Fruit fly (Drosophila melanogaster) whole organism, embryonic: ENCODE results near the gene IntS6.

Experiments used
- ATbp ChIP-seq: fragments of 200-800 bp; sonication (Bioruptor generic); optimal IDR thresholded peaks from 2 replicates; lab custom pipeline; 2017; ENCODE audit warnings: missing biosample characterization, mild to moderate bottlenecking, missing genetic modification characterization, missing genetic modification reagents
- Abd-B ChIP-seq: fragments of 200-800 bp; sonication (Bioruptor generic); optimal IDR thresholded peaks from 2 replicates; lab custom pipeline; 2018; ENCODE audit warnings: missing biosample characterization, mild to moderate bottlenecking, missing genetic modification characterization, moderate library complexity
- CG10267 ChIP-seq: fragments of 200-800 bp; sonication (Bioruptor generic); optimal IDR thresholded peaks from 2 replicates; lab custom pipeline; 2018; ENCODE audit warnings: missing biosample characterization, mild to moderate bottlenecking, missing genetic modification characterization, moderate library complexity
- CG10431 ChIP-seq: fragments of 200-800 bp; sonication (Bioruptor generic); optimal IDR thresholded peaks from 3 replicates; lab custom pipeline; 2018; ENCODE audit warnings: missing biosample characterization, mild to moderate bottlenecking, missing genetic modification characterization
- CG12219 ChIP-seq: fragments of 200-800 bp; sonication (Bioruptor generic); optimal IDR thresholded peaks from 3 replicates; lab custom pipeline; 2018; ENCODE audit warnings: missing biosample characterization, mild to moderate bottlenecking, missing genetic modification characterization
- CG13287 ChIP-seq: fragments of 200-800 bp; sonication (Bioruptor generic); IDR thresholded peaks from 2 replicates; pipeline ENCODE4 v1.3.6; 2022; ENCODE audit warnings: missing biosample characterization, missing genetic modification characterization; ENCODE audit not compliant: partially characterized antibody
- CG14860 ChIP-seq: fragments of 200-800 bp; sonication (Bioruptor generic); IDR thresholded peaks from 3 replicates; pipeline ENCODE4 v1.3.6; 2022; ENCODE audit warnings: missing biosample characterization, missing genetic modification characterization; ENCODE audit not compliant: partially characterized antibody
- CG1529 ChIP-seq: fragments of 200-800 bp; sonication (Bioruptor generic); optimal IDR thresholded peaks from 3 replicates; lab custom pipeline; 2018; ENCODE audit warnings: missing biosample characterization, missing genetic modification characterization
- CG1832 ChIP-seq: fragments of 200-800 bp; sonication (Bioruptor generic); optimal IDR thresholded peaks from 2 replicates; lab custom pipeline; 2017; ENCODE audit warnings: missing biosample characterization, mild to moderate bottlenecking, missing genetic modification characterization, inconsistent platforms
- CG2120 ChIP-seq: fragments of 200-800 bp; sonication (Bioruptor generic); optimal IDR thresholded peaks from 3 replicates; lab custom pipeline; 2016; ENCODE audit warnings: missing biosample characterization, missing genetic modification characterization
- CG2712 ChIP-seq: fragments of 200-800 bp; optimal IDR thresholded peaks from 3 replicates; lab custom pipeline; 2019; ENCODE audit warnings: missing biosample characterization, mild to moderate bottlenecking, missing genetic modification characterization, moderate library complexity
- CG3407 ChIP-seq: fragments of 200-800 bp; sonication (Bioruptor generic); optimal IDR thresholded peaks from 2 replicates; lab custom pipeline; 2018; ENCODE audit warnings: missing biosample characterization, mild to moderate bottlenecking, missing genetic modification characterization
- CG34376 ChIP-seq: fragments of 200-800 bp; sonication (Bioruptor generic); optimal IDR thresholded peaks from 2 replicates; lab custom pipeline; 2018; ENCODE audit warnings: missing biosample characterization, mild to moderate bottlenecking, missing genetic modification characterization
- CG3847 ChIP-seq: fragments of 200-800 bp; sonication (Bioruptor generic); IDR thresholded peaks from 2 replicates; pipeline ENCODE4 v1.3.6; 2022; ENCODE audit warnings: missing biosample characterization, missing genetic modification characterization
- CG7745 ChIP-seq: fragments of 200-800 bp; sonication (Bioruptor generic); optimal IDR thresholded peaks from 2 replicates; lab custom pipeline; 2018; ENCODE audit warnings: missing biosample characterization, mild to moderate bottlenecking, missing genetic modification characterization, moderate library complexity
- CG7839 ChIP-seq: fragments of 200-800 bp; sonication (Bioruptor generic); optimal IDR thresholded peaks from 3 replicates; lab custom pipeline; 2018; ENCODE audit warnings: missing biosample characterization, mild to moderate bottlenecking, missing genetic modification characterization, moderate library complexity
- CG8089 ChIP-seq: fragments of 200-800 bp; sonication (Bioruptor generic); optimal IDR thresholded peaks from 3 replicates; lab custom pipeline; 2016; ENCODE audit warnings: missing biosample characterization, missing genetic modification characterization
- CG8281 ChIP-seq: fragments of 200-800 bp; sonication (Bioruptor generic); optimal IDR thresholded peaks from 2 replicates; lab custom pipeline; 2018; ENCODE audit warnings: missing biosample characterization, mild to moderate bottlenecking, missing genetic modification characterization, moderate library complexity
- CG8944 ChIP-seq: fragments of 200-800 bp; sonication (Bioruptor generic); optimal IDR thresholded peaks from 3 replicates; lab custom pipeline; 2016; ENCODE audit warnings: missing biosample characterization, missing genetic modification characterization
- CG9876 ChIP-seq: fragments of 200-800 bp; sonication (Bioruptor generic); optimal IDR thresholded peaks from 2 replicates; lab custom pipeline; 2016; ENCODE audit warnings: missing biosample characterization, missing genetic modification characterization
- CrebB ChIP-seq: fragments of 200-800 bp; sonication (Bioruptor generic); optimal IDR thresholded peaks from 3 replicates; lab custom pipeline; 2018; ENCODE audit warnings: missing biosample characterization, mild to moderate bottlenecking, missing genetic modification characterization
- D19B ChIP-seq: fragments of 200-800 bp; sonication (Bioruptor generic); optimal IDR thresholded peaks from 2 replicates; lab custom pipeline; 2017; ENCODE audit warnings: missing biosample characterization, mild to moderate bottlenecking, missing genetic modification characterization
- Dfd ChIP-seq, 2 experiments: fragments of >200 bp; optimal IDR thresholded peaks; 2 replicates each; lab custom pipeline; 2017; ENCODE audit warnings: missing biosample characterization in 2 of 2, missing genetic modification characterization in 2 of 2
- Dll ChIP-seq: fragments of 200-800 bp; sonication (Bioruptor generic); IDR thresholded peaks from 4 replicates; pipeline ENCODE4 v1.3.6; 2022; ENCODE audit warnings: missing biosample characterization, missing genetic modification characterization; ENCODE audit not compliant: partially characterized antibody
- Hand ChIP-seq: fragments of 200-800 bp; sonication (Bioruptor generic); optimal IDR thresholded peaks from 2 replicates; lab custom pipeline; 2017; ENCODE audit warnings: mild to moderate bottlenecking, missing biosample characterization, missing genetic modification reagents, missing genetic modification characterization
- HmgD ChIP-seq: fragments of 200-800 bp; sonication (Bioruptor generic); optimal IDR thresholded peaks from 3 replicates; lab custom pipeline; 2016; ENCODE audit warnings: missing biosample characterization, missing genetic modification characterization
- Mes4 ChIP-seq: fragments of 200-800 bp; sonication (Bioruptor generic); optimal IDR thresholded peaks from 2 replicates; lab custom pipeline; 2016; ENCODE audit warnings: missing biosample characterization, missing genetic modification characterization
- Nf-YB ChIP-seq: fragments of 200-800 bp; sonication (Bioruptor generic); optimal IDR thresholded peaks from 3 replicates; lab custom pipeline; 2019; ENCODE audit warnings: missing biosample characterization, mild to moderate bottlenecking, missing genetic modification characterization, moderate library complexity
- Taf1 ChIP-seq: fragments of 200-800 bp; sonication (Bioruptor generic); IDR thresholded peaks from 2 replicates; pipeline ENCODE4 v1.3.6; 2022; ENCODE audit warnings: missing biosample characterization, missing genetic modification characterization
- Trl ChIP-seq, 3 experiments: fragments of >200 bp in 2 of 3; fragments of 200-800 bp in 1 of 3; sonication (Bioruptor generic) in 1 of 3; optimal IDR thresholded peaks; 2 replicates in 1 of 3; 3 replicates in 2 of 3; lab custom pipeline; 2016 to 2017; ENCODE audit warnings: missing biosample characterization in 1 of 3, missing genetic modification characterization in 1 of 3
- ab ChIP-seq: fragments of 200-800 bp; sonication (Bioruptor generic); optimal IDR thresholded peaks from 2 replicates; lab custom pipeline; 2016; ENCODE audit warnings: missing biosample characterization, missing genetic modification characterization
- abd-A ChIP-seq: fragments of 200-800 bp; sonication (Bioruptor generic); optimal IDR thresholded peaks from 3 replicates; lab custom pipeline; 2019; ENCODE audit warnings: missing biosample characterization, mild to moderate bottlenecking, missing genetic modification characterization, moderate library complexity
- gt ChIP-seq: fragments of 200-800 bp; sonication (Bioruptor generic); IDR thresholded peaks from 2 replicates; pipeline ENCODE4 v1.3.6; 2022; ENCODE audit warnings: missing biosample characterization, missing genetic modification characterization
- hb ChIP-seq: fragments of 200-800 bp; sonication (Bioruptor generic); IDR thresholded peaks from 3 replicates; pipeline ENCODE4 v1.3.6; 2022; ENCODE audit warnings: missing biosample characterization, missing genetic modification characterization; ENCODE audit not compliant: partially characterized antibody
- jing ChIP-seq: fragments of 200-800 bp; sonication (Bioruptor generic); optimal IDR thresholded peaks from 2 replicates; lab custom pipeline; 2018; ENCODE audit warnings: missing biosample characterization, mild to moderate bottlenecking, missing genetic modification characterization
- ken ChIP-seq: fragments of 200-800 bp; sonication (Bioruptor generic); IDR thresholded peaks from 3 replicates; pipeline ENCODE4 v1.3.6; 2022; ENCODE audit warnings: missing biosample characterization, missing genetic modification characterization
- lola ChIP-seq, 3 experiments: fragments of >200 bp in 2 of 3; fragments of 200-800 bp in 1 of 3; sonication (Bioruptor generic) in 1 of 3; optimal IDR thresholded peaks; 2 replicates each; lab custom pipeline; 2017 to 2019; ENCODE audit warnings: missing biosample characterization in 3 of 3, missing genetic modification characterization in 3 of 3, mild to moderate bottlenecking in 1 of 3, moderate library complexity in 1 of 3
- p53 ChIP-seq: fragments of 200-800 bp; sonication (Bioruptor generic); optimal IDR thresholded peaks from 2 replicates; lab custom pipeline; 2016; ENCODE audit warnings: missing biosample characterization, missing genetic modification characterization
- pan ChIP-seq, 4 experiments: fragments of >200 bp in 3 of 4; fragments of 200-800 bp in 1 of 4; sonication (Bioruptor generic) in 1 of 4; optimal IDR thresholded peaks in 3 of 4; IDR thresholded peaks in 1 of 4; 2 replicates each; pipeline versions ENCODE4 v1.3.6 to Lab custom; 2017 to 2022; ENCODE audit warnings: missing biosample characterization in 2 of 4, missing genetic modification characterization in 2 of 4, mixed read lengths in 1 of 4
- prd ChIP-seq, 3 experiments: fragments of >200 bp in 2 of 3; fragments of 200-800 bp in 1 of 3; sonication (Bioruptor generic) in 1 of 3; optimal IDR thresholded peaks in 2 of 3; IDR thresholded peaks in 1 of 3; 2 replicates in 2 of 3; 3 replicates in 1 of 3; pipeline versions ENCODE4 v1.3.6 to Lab custom; 2017 to 2022; ENCODE audit warnings: missing biosample characterization in 1 of 3, missing genetic modification characterization in 1 of 3
- pum ChIP-seq: fragments of 200-800 bp; sonication (Bioruptor generic); optimal IDR thresholded peaks from 2 replicates; lab custom pipeline; 2016; ENCODE audit warnings: missing biosample characterization, missing genetic modification characterization
- sim ChIP-seq: fragments of 200-800 bp; sonication (Bioruptor generic); IDR thresholded peaks from 2 replicates; pipeline ENCODE4 v1.3.6; 2022; ENCODE audit warnings: missing biosample characterization, missing genetic modification characterization
- sima ChIP-seq: fragments of 200-800 bp; sonication (Bioruptor generic); optimal IDR thresholded peaks from 2 replicates; lab custom pipeline; 2016; ENCODE audit warnings: missing biosample characterization, missing genetic modification characterization
- stwl ChIP-seq: fragments of 200-800 bp; sonication (Bioruptor generic); optimal IDR thresholded peaks from 3 replicates; lab custom pipeline; 2018; ENCODE audit warnings: missing biosample characterization, mild to moderate bottlenecking, missing genetic modification characterization, moderate library complexity
- zfh2 ChIP-seq: fragments of 200-800 bp; sonication (Bioruptor generic); optimal IDR thresholded peaks from 2 replicates; lab custom pipeline; 2016; ENCODE audit warnings: missing biosample characterization, missing genetic modification characterization

Gene IntS6

dm6 chrX:5746864-5747861 lies at the start of gene IntS6, which contains the start of gene Rtel1 (continued):
- peak; percentile 49 to 79 for TF ChIP-seq Trl (optimal IDR thresholded peaks at IDR 0.05; lab: Kevin White, UChicago)
- TF ChIP-seq Trl (GFP tag; optimal IDR thresholded peaks at IDR 0.05; lab: Kevin White, UChicago) = peak; percentile 92
- TF ChIP-seq CG34376 (GFP tag; lab: Kevin White, UChicago) = peak; percentile 98
- TF ChIP-seq Taf1 = peak; percentile 86
- peak; percentile 93 for TF ChIP-seq pum (GFP tag; lab: Kevin White, UChicago)
- TF ChIP-seq CG2120 (GFP tag; lab: Kevin White, UChicago) = peak; percentile 96
- no peak for TF ChIP-seq prd (optimal IDR thresholded peaks at IDR 0.05; lab: Kevin White, UChicago)
- TF ChIP-seq prd (GFP tag; IDR thresholded peaks at IDR 0.05; lab: Robert Waterston, UW) = peak; percentile 92
- peak; percentile 73 for TF ChIP-seq CG8281 (tag; lab: Kevin White, UChicago)
- peak; percentile 65 for TF ChIP-seq sima (GFP tag; lab: Kevin White, UChicago)
- peak; percentile 80 for TF ChIP-seq CG1529
- TF ChIP-seq Dll (GFP tag; lab: Robert Waterston, UW) = 0 out of 4 replicates have a peak, but pooled peaks have one; percentile 24
- peak; percentile 88 for TF ChIP-seq ken
- peak; percentile 92 for TF ChIP-seq CG8944 (GFP tag; lab: Kevin White, UChicago)
- TF ChIP-seq abd-A (tag; lab: Kevin White, UChicago) = peak; percentile 46
- no peak for TF ChIP-seq pan (optimal IDR thresholded peaks at IDR 0.05; lab: Kevin White, UChicago)
- TF ChIP-seq pan (GFP tag; optimal IDR thresholded peaks at IDR 0.05 in 1 of 2, IDR thresholded peaks at IDR 0.05 in 1 of 2) = peak in 1 of 2 experiments; percentile 89
- peak; percentile 84 for TF ChIP-seq CrebB (tag; lab: Kevin White, UChicago)
- no peak; the same call in 1 of the 2 replicates for TF ChIP-seq CG13287
- TF ChIP-seq CG10431 = peak; percentile 52
- peak; percentile 96 for TF ChIP-seq CG1832 (GFP tag; lab: Kevin White, UChicago)
- peak; percentile 84 for TF ChIP-seq Mes4
- TF ChIP-seq ab (GFP tag; lab: Kevin White, UChicago) = peak; percentile 75
- TF ChIP-seq hb (GFP tag; lab: Robert Waterston, UW) = no peak
- TF ChIP-seq CG3407 (GFP tag; lab: Kevin White, UChicago) = peak; percentile 69
- TF ChIP-seq p53 (GFP tag; lab: Kevin White, UChicago) = peak; percentile 70
- peak; percentile 94 for TF ChIP-seq CG7839 (tag; lab: Kevin White, UChicago)
- TF ChIP-seq D19B (GFP tag; lab: Kevin White, UChicago) = peak; percentile 71
- peak; percentile 77 for TF ChIP-seq ATbp (GFP tag; lab: Kevin White, UChicago)
- peak; percentile 66 for TF ChIP-seq Nf-YB (GFP tag; lab: Kevin White, UChicago)
- no peak for TF ChIP-seq Dfd (GFP tag; optimal IDR thresholded peaks at IDR 0.05; lab: Kevin White, UChicago)
- peak; percentile 86 for TF ChIP-seq CG8089 (GFP tag; lab: Kevin White, UChicago)
- peak; percentile 91 for TF ChIP-seq Abd-B (GFP tag; lab: Kevin White, UChicago)
- TF ChIP-seq zfh2 (GFP tag; lab: Kevin White, UChicago) = peak; percentile 95
- no peak for TF ChIP-seq CG7745 (tag; lab: Kevin White, UChicago)
- peak; percentile 78 for TF ChIP-seq CG10267
- no peak for TF ChIP-seq CG14860 (GFP tag; lab: Robert Waterston, UW)
- TF ChIP-seq sim = peak; percentile 49; the same call in 1 of the 2 replicates
- TF ChIP-seq Hand (GFP tag; lab: Kevin White, UChicago) = peak; percentile 72
- TF ChIP-seq stwl (tag; lab: Kevin White, UChicago) = no peak
- peak; percentile 86 for TF ChIP-seq CG2712
- TF ChIP-seq gt (GFP tag; lab: Robert Waterston, UW) = peak; percentile 61; the same call in 1 of the 2 replicates
- TF ChIP-seq CG12219 (GFP tag; lab: Kevin White, UChicago) = peak; percentile 89
- peak; percentile 78 for TF ChIP-seq jing (GFP tag; lab: Kevin White, UChicago)
- peak; percentile 89 for TF ChIP-seq CG3847 (GFP tag; lab: Robert Waterston, UW)
- TF ChIP-seq HmgD (GFP tag; lab: Kevin White, UChicago) = no peak
- TF ChIP-seq CG9876 (GFP tag; lab: Kevin White, UChicago) = peak; percentile 82
- peak in 1 of 3 experiments; percentile 82 for TF ChIP-seq lola (GFP tag; optimal IDR thresholded peaks at IDR 0.05; lab: Kevin White, UChicago)
